Fruit fly (Drosophila melanogaster) ovary, adult (tissue): ENCODE data around the gene Hap40.

Experiments
- CG17801 ChIP-seq: fragments of 200-800 bp; optimal IDR thresholded peaks from 2 replicates; lab custom pipeline; 2019; ENCODE audit warnings: missing biosample characterization, mild to moderate bottlenecking, missing genetic modification characterization, moderate library complexity; ENCODE audit not compliant: partially characterized antibody

Hap40 gene

dm6 chrX:15703720-15704206 is at the start of gene Hap40, which contains the start of gene Pis:
Hap40 (plus strand) TSS chrX:15704125.
Pis (minus strand) TSS chrX:15703770.
- no peak for TF ChIP-seq CG17801 (GFP tag; lab: Kevin White, UChicago)

DNA sequence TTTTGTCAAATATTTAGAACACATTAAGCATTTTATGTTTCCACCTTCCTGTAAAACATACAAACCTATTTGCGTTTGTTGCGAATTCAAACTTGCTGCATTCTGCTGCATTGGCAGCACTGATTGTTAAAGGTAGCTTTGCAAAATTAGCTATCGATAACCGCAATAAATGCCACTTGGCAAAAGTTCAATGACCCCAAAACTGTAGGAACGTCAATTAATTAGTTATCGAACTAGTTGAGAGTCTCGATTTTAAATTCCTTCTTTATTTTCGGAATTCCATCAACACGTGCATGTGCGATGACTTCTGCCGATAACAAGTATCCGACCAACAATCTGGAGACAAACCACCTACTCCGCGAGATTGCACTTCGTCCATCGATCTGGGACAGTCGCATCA is 41.6 kb upstream of the Hap40 start, which contains the start of gene CG8119:
Gene CG8119, plus strand, starts transcription at position 301 of the 400 bp plus-strand sequence.
- TF ChIP-seq CG17801 (GFP tag; lab: Kevin White, UChicago), result no peak

dm6 chrX:15671026-15671563 is 32.8 kb upstream of the Hap40 start, which contains the start of gene CG15646:
CG15646 (minus strand) TSS chrX:15671029.
- no peak for TF ChIP-seq CG17801 (GFP tag; lab: Kevin White, UChicago)

- no peak for TF ChIP-seq CG17801 (GFP tag; lab: Kevin White, UChicago)
Measured at dm6 chrX:15674337-15674736, 29.6 kb upstream of the Hap40 start.

DNA sequence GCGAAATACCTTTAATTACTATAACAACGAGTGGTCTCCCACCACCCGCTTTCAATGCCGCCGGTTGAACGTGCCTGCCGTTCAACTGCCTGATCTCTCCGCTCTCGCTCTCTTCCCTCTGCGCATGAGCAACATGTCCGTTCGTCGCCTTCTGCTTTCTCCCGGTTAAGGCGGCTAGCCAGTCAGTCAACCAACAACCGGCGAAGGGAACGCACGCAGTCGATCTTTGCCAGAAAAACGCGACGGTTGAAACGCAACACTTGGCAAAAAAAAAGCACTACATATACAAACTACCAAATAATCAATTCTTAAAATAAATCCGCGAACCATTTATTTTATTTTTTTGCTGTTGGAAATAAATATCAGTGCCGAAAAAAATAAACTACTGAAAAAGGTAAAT is 28.6 kb upstream of the Hap40 start, which contains the start of gene CG12708:
Gene CG12708, plus strand, starts transcription at position 183 of the 400 bp plus-strand sequence.
- TF ChIP-seq CG17801 (GFP tag; lab: Kevin White, UChicago), result no peak

DNA sequence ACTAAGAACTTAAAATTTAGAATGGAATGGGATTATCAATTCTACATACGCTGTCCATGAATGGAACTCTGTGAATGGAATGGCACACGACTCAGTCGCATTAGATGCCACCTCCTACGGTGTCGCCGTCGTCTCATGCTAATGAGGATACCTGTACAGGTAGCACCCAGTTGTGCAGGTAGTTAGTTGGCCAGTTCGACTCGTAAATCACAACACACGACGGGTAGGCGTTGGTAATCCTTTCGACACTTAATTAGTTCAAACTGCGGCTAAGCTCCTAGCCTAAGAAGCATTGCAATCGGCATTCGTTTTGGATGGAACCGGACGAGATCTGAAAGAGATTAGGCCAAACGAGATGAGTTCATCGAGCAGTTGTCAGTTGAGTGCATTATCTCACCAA is 19.5 kb upstream of the Hap40 start:
- TF ChIP-seq CG17801 (GFP tag; lab: Kevin White, UChicago), result no peak

DNA sequence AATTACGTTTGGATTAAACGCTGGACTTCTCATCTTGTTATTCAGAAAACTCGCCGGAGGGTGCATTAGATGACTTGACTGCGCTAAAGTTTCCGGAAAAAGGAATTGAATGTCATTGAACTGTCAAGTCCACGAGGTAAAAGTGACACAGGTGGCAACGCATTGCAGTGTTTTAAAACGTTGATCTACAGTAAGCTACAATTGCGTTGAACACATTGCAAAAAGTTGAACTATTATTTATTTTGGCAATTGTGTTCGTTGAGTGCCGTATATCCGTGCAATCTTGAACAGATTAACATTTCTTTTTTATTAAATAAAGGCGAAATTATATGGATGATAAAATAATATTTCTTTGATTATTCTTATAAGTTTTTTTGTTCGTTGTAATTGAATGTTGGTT is 15.2 kb upstream of the Hap40 start, which contains the start of gene CG15599:
Gene CG15599, minus strand, starts transcription at position 101 of the 400 bp plus-strand sequence.
- no peak for TF ChIP-seq CG17801 (GFP tag; lab: Kevin White, UChicago)

dm6 chrX:15696854-15697540 is 6.9 kb upstream of the Hap40 start, which contains the start of gene CG8128:
CG8128 (plus strand) TSS chrX:15697494.
- TF ChIP-seq CG17801 (GFP tag; lab: Kevin White, UChicago), result peak; percentile 8

- TF ChIP-seq CG17801 (GFP tag; lab: Kevin White, UChicago), result peak; percentile 86
Measured at dm6 chrX:15697581-15698208, 6.2 kb upstream of the Hap40 start.

DNA sequence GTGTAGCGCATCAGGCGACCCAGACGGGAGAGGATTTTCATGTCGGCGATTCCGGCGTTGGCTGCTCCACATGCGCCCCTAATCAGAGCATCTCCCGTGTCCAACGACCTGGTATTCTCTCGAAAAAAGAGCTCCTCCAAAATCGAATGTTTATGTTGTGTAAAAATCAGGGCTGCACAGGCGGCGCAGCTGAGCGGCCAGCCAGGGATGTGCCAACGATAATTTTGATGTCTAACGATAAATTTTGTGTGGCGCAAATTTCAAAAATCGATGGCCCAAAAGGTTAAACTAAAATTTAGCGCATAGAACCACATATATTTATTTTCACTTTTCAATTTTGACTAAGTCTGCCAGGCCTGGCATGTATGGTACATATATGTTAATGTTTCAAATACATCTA is 2.9 kb upstream of the Hap40 start, which contains the start of gene CG9240:
Gene CG9240, minus strand, starts transcription at position 213 of the 400 bp plus-strand sequence.
- peak; percentile 47 for TF ChIP-seq CG17801 (GFP tag; lab: Kevin White, UChicago)

DNA sequence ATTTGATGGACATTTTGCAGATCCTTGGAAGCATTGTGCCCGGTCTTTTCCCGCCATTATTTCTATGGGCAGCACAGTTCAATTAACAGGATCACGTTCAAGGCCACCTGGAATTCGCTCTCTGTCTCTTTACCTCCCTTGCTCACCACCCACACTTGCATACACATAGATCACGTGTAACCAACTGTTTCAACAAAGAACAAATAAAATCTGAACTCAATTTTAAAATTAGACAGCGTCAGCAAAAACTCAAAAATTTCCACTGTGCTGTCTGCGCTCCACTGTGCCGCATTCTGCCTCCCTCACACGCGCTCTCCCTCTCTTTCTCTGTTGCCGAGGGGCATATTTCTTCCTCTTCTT is 5.7 kb downstream of the Hap40 start:
- TF ChIP-seq CG17801 (GFP tag; lab: Kevin White, UChicago), result no peak

- TF ChIP-seq CG17801 (GFP tag; lab: Kevin White, UChicago), result peak; percentile 63
Measured at dm6 chrX:15709984-15710750, 6.2 kb downstream of the Hap40 start, which contains the start of the genes CG9281 and CG15601. CG9281 (minus strand) TSS chrX:15710539. CG15601 (plus strand) TSS chrX:15710647.

dm6 chrX:15710751-15711179 is 6.8 kb downstream of the Hap40 start:
- TF ChIP-seq CG17801 (GFP tag; lab: Kevin White, UChicago), result no peak

DNA sequence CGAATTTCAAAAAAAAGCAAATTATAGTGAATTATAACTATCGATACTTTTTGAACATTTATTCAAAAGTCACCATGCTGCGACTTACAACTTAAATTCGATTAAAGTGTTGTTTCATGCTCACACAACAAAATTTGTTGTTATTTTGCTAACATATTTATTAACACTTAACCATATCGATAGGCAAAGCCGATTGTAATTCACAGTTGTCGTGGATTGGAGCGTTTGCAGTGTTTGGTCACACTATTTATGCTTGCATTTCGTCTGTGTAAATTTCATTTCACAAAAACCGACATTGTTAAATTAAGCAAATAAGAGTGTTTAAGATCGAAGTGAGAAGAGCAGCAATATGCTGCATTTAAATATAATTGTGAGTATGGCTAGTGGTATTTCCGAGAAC is 8.5 kb downstream of the Hap40 start, which contains the start of gene HUWE1:
Gene HUWE1, plus strand, starts transcription at position 220 of the 400 bp plus-strand sequence.
- peak; percentile 59 for TF ChIP-seq CG17801 (GFP tag; lab: Kevin White, UChicago)
